Fruit fly (Drosophila melanogaster) whole organism, embryonic: ENCODE data around the gene ScpX.

ENCODE experiments used
- Ada2b ChIP-seq: fragments of 200-800 bp; sonication (Bioruptor generic); IDR thresholded peaks from 2 replicates; pipeline ENCODE4 v1.3.6; 2022; ENCODE audit warnings: missing biosample characterization, missing genetic modification characterization
- Atf6 ChIP-seq: fragments of 200-800 bp; sonication (Bioruptor generic); IDR thresholded peaks from 2 replicates; pipeline ENCODE4 v1.3.6; 2022; ENCODE audit warnings: missing biosample characterization, missing genetic modification characterization
- CG10654 ChIP-seq: fragments of 200-800 bp; sonication (Bioruptor generic); optimal IDR thresholded peaks from 2 replicates; lab custom pipeline; 2016; ENCODE audit warnings: missing biosample characterization, missing genetic modification characterization
- CG11560 ChIP-seq: fragments of 200-800 bp; sonication (Bioruptor generic); IDR thresholded peaks from 3 replicates; pipeline ENCODE4 v1.3.6; 2022; ENCODE audit warnings: missing biosample characterization, missing genetic modification characterization
- CG14860 ChIP-seq: fragments of 200-800 bp; sonication (Bioruptor generic); IDR thresholded peaks from 3 replicates; pipeline ENCODE4 v1.3.6; 2022; ENCODE audit warnings: missing biosample characterization, missing genetic modification characterization; ENCODE audit not compliant: partially characterized antibody
- CG15269 ChIP-seq: fragments of 200-800 bp; sonication (Bioruptor generic); optimal IDR thresholded peaks from 2 replicates; lab custom pipeline; 2018; ENCODE audit warnings: missing biosample characterization, mild to moderate bottlenecking, missing genetic modification characterization, moderate library complexity
- CG1647 ChIP-seq: fragments of 200-800 bp; sonication (Bioruptor generic); optimal IDR thresholded peaks from 3 replicates; lab custom pipeline; 2016; ENCODE audit warnings: missing biosample characterization, missing genetic modification characterization
- CG16779 ChIP-seq: fragments of 200-800 bp; sonication (Bioruptor generic); IDR thresholded peaks from 2 replicates; pipeline ENCODE4 v1.3.6; 2022; ENCODE audit warnings: missing biosample characterization, missing genetic modification characterization
- CG16813 ChIP-seq: fragments of 200-800 bp; sonication (Bioruptor generic); IDR thresholded peaks from 3 replicates; pipeline ENCODE4 v1.3.6; 2022; ENCODE audit warnings: missing biosample characterization, missing genetic modification characterization; ENCODE audit not compliant: partially characterized antibody
- CG17385 ChIP-seq: fragments of 200-800 bp; sonication (Bioruptor generic); optimal IDR thresholded peaks from 3 replicates; lab custom pipeline; 2018; ENCODE audit warnings: missing biosample characterization, mild to moderate bottlenecking, missing genetic modification characterization
- CG17802 ChIP-seq: fragments of 200-800 bp; sonication (Bioruptor generic); optimal IDR thresholded peaks from 2 replicates; lab custom pipeline; 2018; ENCODE audit warnings: missing biosample characterization, mild to moderate bottlenecking, missing genetic modification characterization, moderate library complexity
- CG1832 ChIP-seq: fragments of 200-800 bp; sonication (Bioruptor generic); optimal IDR thresholded peaks from 2 replicates; lab custom pipeline; 2017; ENCODE audit warnings: missing biosample characterization, mild to moderate bottlenecking, missing genetic modification characterization, inconsistent platforms
- CG2202 ChIP-seq: fragments of 200-800 bp; sonication (Bioruptor generic); optimal IDR thresholded peaks from 2 replicates; lab custom pipeline; 2018; ENCODE audit warnings: missing biosample characterization, mild to moderate bottlenecking, missing genetic modification characterization
- CG3407 ChIP-seq: fragments of 200-800 bp; sonication (Bioruptor generic); optimal IDR thresholded peaks from 2 replicates; lab custom pipeline; 2018; ENCODE audit warnings: missing biosample characterization, mild to moderate bottlenecking, missing genetic modification characterization
- CG4707 ChIP-seq: fragments of 200-800 bp; sonication (Bioruptor generic); optimal IDR thresholded peaks from 2 replicates; lab custom pipeline; 2018; ENCODE audit warnings: missing biosample characterization, mild to moderate bottlenecking, missing genetic modification characterization, moderate library complexity
- CG6654 ChIP-seq: fragments of 200-800 bp; sonication (Bioruptor generic); optimal IDR thresholded peaks from 2 replicates; lab custom pipeline; 2017; ENCODE audit warnings: missing biosample characterization, mild to moderate bottlenecking, missing genetic modification characterization
- CG6683 ChIP-seq: fragments of 200-800 bp; sonication (Bioruptor generic); optimal IDR thresholded peaks from 2 replicates; lab custom pipeline; 2017; ENCODE audit warnings: missing biosample characterization, mild to moderate bottlenecking, missing genetic modification characterization, missing genetic modification reagents
- CG7928 ChIP-seq: fragments of 200-800 bp; sonication (Bioruptor generic); optimal IDR thresholded peaks from 2 replicates; lab custom pipeline; 2017; ENCODE audit warnings: missing biosample characterization, mild to moderate bottlenecking, missing genetic modification characterization
- CG8290 ChIP-seq, 3 experiments: fragments of 200-800 bp; sonication (Bioruptor generic); optimal IDR thresholded peaks; 2 replicates each; lab custom pipeline; 2016 to 2019; ENCODE audit warnings: missing biosample characterization in 3 of 3, missing genetic modification characterization in 3 of 3, mild to moderate bottlenecking in 2 of 3, moderate library complexity in 1 of 3
- CG9215 ChIP-seq: fragments of 200-800 bp; sonication (Bioruptor generic); IDR thresholded peaks from 2 replicates; pipeline ENCODE4 v1.3.6; 2022; ENCODE audit warnings: missing biosample characterization, missing genetic modification characterization
- CG9437 ChIP-seq: fragments of 200-800 bp; sonication (Bioruptor generic); optimal IDR thresholded peaks from 2 replicates; lab custom pipeline; 2018; ENCODE audit warnings: missing biosample characterization, mild to moderate bottlenecking, missing genetic modification characterization
- CG9876 ChIP-seq: fragments of 200-800 bp; sonication (Bioruptor generic); optimal IDR thresholded peaks from 2 replicates; lab custom pipeline; 2016; ENCODE audit warnings: missing biosample characterization, missing genetic modification characterization
- CoRest ChIP-seq: fragments of 200-800 bp; sonication (Bioruptor generic); optimal IDR thresholded peaks from 3 replicates; lab custom pipeline; 2018; ENCODE audit warnings: missing biosample characterization, mild to moderate bottlenecking, missing genetic modification characterization, moderate library complexity
- Fer2 ChIP-seq: fragments of 200-800 bp; sonication (Bioruptor generic); optimal IDR thresholded peaks from 2 replicates; lab custom pipeline; 2018; ENCODE audit warnings: missing biosample characterization, mild to moderate bottlenecking, missing genetic modification characterization, moderate library complexity
- HLH3B ChIP-seq: fragments of 200-800 bp; sonication (Bioruptor generic); IDR thresholded peaks from 2 replicates; pipeline ENCODE4 v1.3.6; 2022; ENCODE audit warnings: missing biosample characterization, missing genetic modification characterization
- Lim3 ChIP-seq: fragments of 200-800 bp; sonication (Bioruptor generic); IDR thresholded peaks from 2 replicates; pipeline ENCODE4 v1.3.6; 2022; ENCODE audit warnings: missing biosample characterization, missing genetic modification characterization
- Opbp ChIP-seq: fragments of 200-800 bp; sonication (Bioruptor generic); IDR thresholded peaks from 3 replicates; pipeline ENCODE4 v1.3.6; 2022; ENCODE audit warnings: missing biosample characterization, missing genetic modification characterization; ENCODE audit not compliant: partially characterized antibody
- Ptx1 ChIP-seq: fragments of 200-800 bp; sonication (Bioruptor generic); IDR thresholded peaks from 2 replicates; pipeline ENCODE4 v1.3.6; 2022; ENCODE audit warnings: missing biosample characterization, missing genetic modification characterization
- Rx ChIP-seq: fragments of 200-800 bp; sonication (Bioruptor generic); IDR thresholded peaks from 2 replicates; pipeline ENCODE4 v1.3.6; 2022; ENCODE audit warnings: missing biosample characterization, missing genetic modification characterization
- Spps ChIP-seq: fragments of 200-800 bp; sonication (Bioruptor generic); optimal IDR thresholded peaks from 2 replicates; lab custom pipeline; 2018; ENCODE audit warnings: missing biosample characterization, mild to moderate bottlenecking, missing genetic modification characterization
- ato ChIP-seq: fragments of 200-800 bp; sonication (Bioruptor generic); IDR thresholded peaks from 2 replicates; pipeline ENCODE4 v1.3.6; 2022; ENCODE audit warnings: missing biosample characterization, missing genetic modification characterization; ENCODE audit not compliant: partially characterized antibody
- chif ChIP-seq, 2 experiments: fragments of 200-800 bp; sonication (Bioruptor generic); optimal IDR thresholded peaks; 3 replicates each; lab custom pipeline; 2016; ENCODE audit warnings: missing biosample characterization in 2 of 2, missing genetic modification characterization in 2 of 2
- ems ChIP-seq: fragments of 200-800 bp; sonication (Bioruptor generic); optimal IDR thresholded peaks from 3 replicates; lab custom pipeline; 2016; ENCODE audit warnings: missing biosample characterization, missing genetic modification characterization
- fd96Cb ChIP-seq: fragments of 200-800 bp; sonication (Bioruptor generic); optimal IDR thresholded peaks from 2 replicates; lab custom pipeline; 2018; ENCODE audit warnings: missing biosample characterization, mild to moderate bottlenecking, missing genetic modification characterization, moderate library complexity
- gt ChIP-seq: fragments of 200-800 bp; sonication (Bioruptor generic); IDR thresholded peaks from 2 replicates; pipeline ENCODE4 v1.3.6; 2022; ENCODE audit warnings: missing biosample characterization, missing genetic modification characterization
- ham ChIP-seq: fragments of 200-800 bp; sonication (Bioruptor generic); IDR thresholded peaks from 2 replicates; pipeline ENCODE4 v1.3.6; 2022; ENCODE audit warnings: missing biosample characterization, missing genetic modification characterization
- hkb ChIP-seq, 2 experiments: fragments of 200-800 bp in 1 of 2; fragments of >200 bp in 1 of 2; sonication (Bioruptor generic) in 1 of 2; IDR thresholded peaks in 1 of 2; optimal IDR thresholded peaks in 1 of 2; 2 replicates each; pipeline versions ENCODE4 v1.3.6 to Lab custom; 2017 to 2022; ENCODE audit warnings: missing biosample characterization in 1 of 2, missing genetic modification characterization in 1 of 2
- inv ChIP-seq: fragments of 200-800 bp; sonication (Bioruptor generic); IDR thresholded peaks from 2 replicates; pipeline ENCODE4 v1.3.6; 2022; ENCODE audit warnings: missing biosample characterization, missing genetic modification characterization; ENCODE audit not compliant: partially characterized antibody
- kay ChIP-seq: fragments of 200-800 bp; sonication (Bioruptor generic); optimal IDR thresholded peaks from 2 replicates; lab custom pipeline; 2016; ENCODE audit warnings: missing biosample characterization, missing genetic modification characterization
- lola ChIP-seq, 3 experiments: fragments of >200 bp in 2 of 3; fragments of 200-800 bp in 1 of 3; sonication (Bioruptor generic) in 1 of 3; optimal IDR thresholded peaks; 2 replicates each; lab custom pipeline; 2017 to 2019; ENCODE audit warnings: missing biosample characterization in 3 of 3, missing genetic modification characterization in 3 of 3, mild to moderate bottlenecking in 1 of 3, moderate library complexity in 1 of 3
- mirr ChIP-seq: fragments of 200-800 bp; sonication (Bioruptor generic); optimal IDR thresholded peaks from 3 replicates; lab custom pipeline; 2018; ENCODE audit warnings: missing biosample characterization, mild to moderate bottlenecking, missing genetic modification characterization
- nerfin-1 ChIP-seq: fragments of 200-800 bp; sonication (Bioruptor generic); optimal IDR thresholded peaks from 3 replicates; lab custom pipeline; 2019; ENCODE audit warnings: missing biosample characterization, mild to moderate bottlenecking, missing genetic modification characterization, moderate library complexity
- p53 ChIP-seq: fragments of 200-800 bp; sonication (Bioruptor generic); optimal IDR thresholded peaks from 2 replicates; lab custom pipeline; 2016; ENCODE audit warnings: missing biosample characterization, missing genetic modification characterization
- peb ChIP-seq: fragments of 200-800 bp; sonication (Bioruptor generic); IDR thresholded peaks from 2 replicates; pipeline ENCODE4 v1.3.6; 2022; ENCODE audit warnings: missing biosample characterization, missing genetic modification characterization
- pum ChIP-seq: fragments of 200-800 bp; sonication (Bioruptor generic); optimal IDR thresholded peaks from 2 replicates; lab custom pipeline; 2016; ENCODE audit warnings: missing biosample characterization, missing genetic modification characterization
- sug ChIP-seq: fragments of 200-800 bp; optimal IDR thresholded peaks from 2 replicates; lab custom pipeline; 2019; ENCODE audit warnings: missing biosample characterization, mild to moderate bottlenecking, missing genetic modification characterization, moderate library complexity
- trh ChIP-seq: fragments of 200-800 bp; sonication (Bioruptor generic); optimal IDR thresholded peaks from 2 replicates; lab custom pipeline; 2016; ENCODE audit warnings: missing biosample characterization, missing genetic modification characterization
- wek ChIP-seq: fragments of 200-800 bp; sonication (Bioruptor generic); optimal IDR thresholded peaks from 3 replicates; lab custom pipeline; 2018; ENCODE audit warnings: missing biosample characterization, mild to moderate bottlenecking, missing genetic modification characterization, moderate library complexity
- yki ChIP-seq: fragments of >200 bp; optimal IDR thresholded peaks from 3 replicates; lab custom pipeline; 2018

The ScpX gene

dm6 chr2L:18857635-18858059, 26.6 kb downstream of the ScpX start (continued):
- peak; percentile 87 for TF ChIP-seq nerfin-1
- peak; percentile 88 for TF ChIP-seq Fer2 (tag; lab: Kevin White, UChicago)
- TF ChIP-seq CG3407 (GFP tag; lab: Kevin White, UChicago): peak; percentile 82
- TF ChIP-seq CG17385 (GFP tag; lab: Kevin White, UChicago): peak; percentile 91
- peak; percentile 79 for TF ChIP-seq CG9876
- peak; percentile 84 for TF ChIP-seq CG10654
- peak; percentile 62 for TF ChIP-seq CG1647 (GFP tag; lab: Kevin White, UChicago)
- TF ChIP-seq CG1832 (GFP tag; lab: Kevin White, UChicago): no peak
- TF ChIP-seq wek (GFP tag; lab: Kevin White, UChicago): peak; percentile 78
- peak; percentile 81 for TF ChIP-seq Spps (tag; lab: Kevin White, UChicago)
- peak; percentile 33; the same call in 1 of the 3 replicates for TF ChIP-seq CG11560 (tag; lab: Robert Waterston, UW)
- no peak for TF ChIP-seq yki (lab: Kevin White, UChicago)
- peak; percentile 72 for TF ChIP-seq CG17802
- TF ChIP-seq hkb (optimal IDR thresholded peaks at IDR 0.05; lab: Kevin White, UChicago): no peak
- TF ChIP-seq hkb (GFP tag; IDR thresholded peaks at IDR 0.05; lab: Robert Waterston, UW): peak; percentile 92
- TF ChIP-seq mirr: peak; percentile 81
- no peak for TF ChIP-seq ato (GFP tag; lab: Robert Waterston, UW)
- TF ChIP-seq peb: peak; percentile 81
- TF ChIP-seq ems: peak; percentile 81
- TF ChIP-seq p53 (GFP tag; lab: Kevin White, UChicago): peak; percentile 33
- peak; percentile 84 for TF ChIP-seq sug (tag; lab: Kevin White, UChicago)
- TF ChIP-seq gt (GFP tag; lab: Robert Waterston, UW): peak; percentile 65
- peak; percentile 90 for TF ChIP-seq Atf6 (GFP tag; lab: Robert Waterston, UW)
- TF ChIP-seq CG16813 (GFP tag; lab: Robert Waterston, UW): no peak
- 0 out of 3 replicates have a peak, but pooled peaks have one; percentile 11 for TF ChIP-seq CG14860 (GFP tag; lab: Robert Waterston, UW)
- peak in 1 of 3 experiments; percentile 79 for TF ChIP-seq lola (GFP tag; optimal IDR thresholded peaks at IDR 0.05; lab: Kevin White, UChicago)
- TF ChIP-seq CG7928 (GFP tag; lab: Kevin White, UChicago): peak; percentile 72
- no peak for TF ChIP-seq Opbp (GFP tag; lab: Robert Waterston, UW)
- TF ChIP-seq CG4707 (GFP tag; lab: Kevin White, UChicago): peak; percentile 82
- TF ChIP-seq trh: peak; percentile 71
- TF ChIP-seq pum: peak; percentile 69
- peak; percentile 87 for TF ChIP-seq CG16779 (GFP tag; lab: Robert Waterston, UW)
- peak; percentile 78 for TF ChIP-seq CG2202
- TF ChIP-seq Lim3 (GFP tag; lab: Robert Waterston, UW): 0 out of 2 replicates have a peak, but pooled peaks have one; percentile 13
- peak; percentile 50 for TF ChIP-seq CG8290 (GFP tag; optimal IDR thresholded peaks at IDR 0.05; lab: Kevin White, UChicago)
- TF ChIP-seq CG8290 (tag; optimal IDR thresholded peaks at IDR 0.05; lab: Kevin White, UChicago): peak; percentile 80 to 92
- TF ChIP-seq CG9215 (GFP tag; lab: Robert Waterston, UW): peak; percentile 99
- peak; percentile 73 for TF ChIP-seq CG9437 (GFP tag; lab: Kevin White, UChicago)
- TF ChIP-seq inv (GFP tag; lab: Robert Waterston, UW): no peak
- peak; percentile 76 for TF ChIP-seq CG6683 (GFP tag; lab: Kevin White, UChicago)
- peak; percentile 92 for TF ChIP-seq Ada2b (GFP tag; lab: Robert Waterston, UW)
- peak; percentile 87 to 93 for TF ChIP-seq chif (GFP tag; optimal IDR thresholded peaks at IDR 0.05; lab: Kevin White, UChicago)
- TF ChIP-seq CoRest (tag; lab: Kevin White, UChicago): peak; percentile 94
- TF ChIP-seq fd96Cb (tag; lab: Kevin White, UChicago): peak; percentile 89
- TF ChIP-seq HLH3B (GFP tag; lab: Robert Waterston, UW): peak; percentile 87
- TF ChIP-seq ham (GFP tag; lab: Robert Waterston, UW): 0 out of 2 replicates have a peak, but pooled peaks have one; percentile 41
- TF ChIP-seq Rx (GFP tag; lab: Robert Waterston, UW): peak; percentile 86
- peak; percentile 39 for TF ChIP-seq kay (GFP tag; lab: Kevin White, UChicago)
- peak; percentile 79 for TF ChIP-seq CG6654 (GFP tag; lab: Kevin White, UChicago)
- peak; percentile 93 for TF ChIP-seq CG15269 (tag; lab: Kevin White, UChicago)
- peak; percentile 88 for TF ChIP-seq Ptx1 (GFP tag; lab: Robert Waterston, UW)
